Fruit fly (Drosophila melanogaster): Measurements from ENCODE around the gene Lsd-2.

dm6 chrX:15029864-15030263 is 46.2 kb downstream of the Lsd-2 start:
- TF ChIP-seq psq (optimal IDR thresholded peaks at IDR 0.05) (no peak), ttk (optimal IDR thresholded peaks at IDR 0.05) (no peak), Myc (optimal IDR thresholded peaks at IDR 0.05) (no peak), insv (optimal IDR thresholded peaks at IDR 0.05) (no peak), Sin3A (optimal IDR thresholded peaks at IDR 0.05) (no peak)
